Worm (Caenorhabditis elegans) whole organism, mixed stage, embryonic: ENCODE data around the gene K03H1.12.

Experiments
- M03D4.4 ChIP-seq: sonication (generic microtip); optimal IDR thresholded peaks from 2 replicates; lab custom pipeline; 2017; ENCODE audit warnings: mild to moderate bottlenecking, missing genetic modification characterization, missing compliant biosample characterization
- blmp-1 ChIP-seq: fragments of 150-350 bp; optimal IDR thresholded peaks from 2 replicates; lab custom pipeline; 2014; ENCODE audit warnings: missing biosample characterization, missing genetic modification characterization
- ceh-39 ChIP-seq: fragments of 150-350 bp; optimal IDR thresholded peaks from 2 replicates; lab custom pipeline; 2014; ENCODE audit warnings: missing biosample characterization, missing genetic modification characterization
- ces-1 ChIP-seq: fragments of 150-350 bp; optimal IDR thresholded peaks from 2 replicates; lab custom pipeline; 2014; ENCODE audit warnings: missing biosample characterization, missing genetic modification reagents, missing genetic modification characterization
- cnd-1 ChIP-seq: fragments of 200-800 bp; sonication (Bioruptor generic); optimal IDR thresholded peaks from 2 replicates; lab custom pipeline; 2018; ENCODE audit warnings: mild to moderate bottlenecking, missing genetic modification characterization, missing compliant biosample characterization
- drap-1 ChIP-seq: fragments of 200-800 bp; sonication (Bioruptor generic); optimal IDR thresholded peaks from 3 replicates; lab custom pipeline; 2018; ENCODE audit warnings: mild to moderate bottlenecking, missing genetic modification characterization, missing compliant biosample characterization
- flh-1 ChIP-seq: fragments of 200-800 bp; sonication (Bioruptor generic); optimal IDR thresholded peaks from 2 replicates; lab custom pipeline; 2018; ENCODE audit warnings: mild to moderate bottlenecking, missing genetic modification characterization, moderate library complexity, missing compliant biosample characterization
- ham-2 ChIP-seq: fragments of 200-800 bp; sonication (Bioruptor generic); optimal IDR thresholded peaks from 2 replicates; lab custom pipeline; 2018; ENCODE audit warnings: mild to moderate bottlenecking, missing genetic modification characterization, missing compliant biosample characterization
- hlh-1 ChIP-seq: fragments of 150-350 bp; optimal IDR thresholded peaks from 2 replicates; lab custom pipeline; 2014; ENCODE audit warnings: missing biosample characterization, missing genetic modification reagents, missing genetic modification characterization
- lsy-2 ChIP-seq: fragments of 150-350 bp; optimal IDR thresholded peaks from 2 replicates; lab custom pipeline; 2014; ENCODE audit warnings: missing biosample characterization, missing genetic modification characterization
- mab-5 ChIP-seq: fragments of 150-350 bp; optimal IDR thresholded peaks from 2 replicates; lab custom pipeline; 2014; ENCODE audit warnings: missing biosample characterization, missing genetic modification characterization
- mep-1 ChIP-seq: fragments of 150-350 bp; optimal IDR thresholded peaks from 2 replicates; lab custom pipeline; 2017; ENCODE audit warnings: missing biosample characterization, missing genetic modification reagents, missing genetic modification characterization, inconsistent platforms
- mls-2 ChIP-seq: sonication (generic microtip); optimal IDR thresholded peaks from 2 replicates; lab custom pipeline; 2016; ENCODE audit warnings: mild to moderate bottlenecking, missing genetic modification characterization, moderate library complexity, missing compliant biosample characterization
- nhr-12 ChIP-seq: fragments of 150-350 bp; optimal IDR thresholded peaks from 2 replicates; lab custom pipeline; 2014; ENCODE audit warnings: missing biosample characterization, missing genetic modification characterization
- nhr-2 ChIP-seq: fragments of 150-350 bp; optimal IDR thresholded peaks from 2 replicates; lab custom pipeline; 2014; ENCODE audit warnings: missing biosample characterization, missing genetic modification characterization
- nhr-28 ChIP-seq: fragments of 150-350 bp; optimal IDR thresholded peaks from 2 replicates; lab custom pipeline; 2014; ENCODE audit warnings: missing biosample characterization, missing genetic modification characterization
- nhr-76 ChIP-seq: sonication (generic microtip); optimal IDR thresholded peaks from 2 replicates; lab custom pipeline; 2017; ENCODE audit warnings: missing biosample characterization, missing genetic modification characterization
- pha-4 ChIP-seq: fragments of 150-350 bp; optimal IDR thresholded peaks from 2 replicates; lab custom pipeline; 2018; ENCODE audit warnings: missing biosample characterization, missing genetic modification reagents, missing genetic modification characterization
- sptf-1 ChIP-seq: sonication (generic microtip); optimal IDR thresholded peaks from 2 replicates; lab custom pipeline; 2017; ENCODE audit warnings: mild to moderate bottlenecking, missing genetic modification characterization, moderate library complexity, missing compliant biosample characterization
- unc-120 ChIP-seq: sonication (generic microtip); optimal IDR thresholded peaks from 2 replicates; lab custom pipeline; 2017; ENCODE audit warnings: missing genetic modification characterization, missing compliant biosample characterization; ENCODE audit not compliant: poor library complexity, severe bottlenecking
- unc-39 ChIP-seq: fragments of 150-350 bp; optimal IDR thresholded peaks from 2 replicates; lab custom pipeline; 2014; ENCODE audit warnings: missing biosample characterization, missing genetic modification characterization
- unc-62 ChIP-seq: fragments of 150-350 bp; optimal IDR thresholded peaks from 2 replicates; lab custom pipeline; 2014; ENCODE audit warnings: missing biosample characterization, missing genetic modification reagents, missing genetic modification characterization
- zip-8 ChIP-seq: fragments of 150-350 bp; optimal IDR thresholded peaks from 2 replicates; lab custom pipeline; 2014; ENCODE audit warnings: missing biosample characterization, missing genetic modification characterization

K03H1.12 gene

DNA sequence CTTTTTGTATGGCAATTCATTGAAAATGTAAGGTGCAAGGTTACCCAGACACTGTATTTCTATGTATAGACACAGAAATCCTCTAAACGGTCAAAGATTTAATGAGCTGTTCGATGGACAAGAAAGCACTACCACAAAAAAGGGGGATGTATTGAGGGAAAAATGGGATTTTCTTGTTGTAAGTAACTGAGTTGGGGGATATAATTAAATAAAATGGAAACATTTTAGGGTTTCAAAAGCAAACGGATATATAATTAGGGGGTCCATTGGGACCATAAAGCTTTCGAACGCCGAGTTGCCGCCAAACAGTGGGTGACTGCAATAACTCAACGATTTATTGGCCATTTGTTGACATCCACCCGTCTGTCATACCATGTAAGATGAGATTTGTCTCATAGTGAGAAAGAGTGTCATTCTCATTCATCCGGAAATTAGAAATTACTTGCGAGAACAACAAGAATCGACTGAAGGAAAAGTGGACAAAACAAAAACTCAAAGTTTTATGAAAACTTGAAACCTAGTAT lies 40.8 kb downstream of the K03H1.12 start:
- peak; percentile 55 for TF ChIP-seq unc-62 (GFP tag; lab: Kevin White, UChicago)
- TF ChIP-seq ces-1 (GFP tag; lab: Kevin White, UChicago) = peak; percentile 64
- no peak for TF ChIP-seq unc-39 (tag; lab: Kevin White, UChicago)

ce11 chrIII:9984604-9985003 lies 43.2 kb downstream of the K03H1.12 start:
- no peak for TF ChIP-seq lsy-2 (tag; lab: Kevin White, UChicago)
- no peak for TF ChIP-seq sptf-1
- no peak for TF ChIP-seq pha-4 (tag; lab: Kevin White, UChicago)
- TF ChIP-seq cnd-1 (tag; lab: Kevin White, UChicago) = no peak
- no peak for TF ChIP-seq flh-1 (GFP tag; lab: Kevin White, UChicago)
- TF ChIP-seq unc-62 (GFP tag; lab: Kevin White, UChicago) = no peak
- no peak for TF ChIP-seq nhr-12

- TF ChIP-seq ces-1 (GFP tag; lab: Kevin White, UChicago) = no peak
- TF ChIP-seq nhr-76 = no peak
- TF ChIP-seq unc-120 = no peak
- TF ChIP-seq mls-2 (tag; lab: Kevin White, UChicago) = no peak
- no peak for TF ChIP-seq M03D4.4 (tag; lab: Kevin White, UChicago)
- TF ChIP-seq pha-4 (tag; lab: Kevin White, UChicago) = no peak
- no peak for TF ChIP-seq ham-2 (GFP tag; lab: Kevin White, UChicago)
- no peak for TF ChIP-seq drap-1 (GFP tag; lab: Kevin White, UChicago)
- no peak for TF ChIP-seq blmp-1 (tag; lab: Kevin White, UChicago)
- TF ChIP-seq nhr-2 = no peak
- no peak for TF ChIP-seq nhr-28 (tag; lab: Kevin White, UChicago)
Measured at ce11 chrIII:9985542-9985941, 44.1 kb downstream of the K03H1.12 start.

DNA sequence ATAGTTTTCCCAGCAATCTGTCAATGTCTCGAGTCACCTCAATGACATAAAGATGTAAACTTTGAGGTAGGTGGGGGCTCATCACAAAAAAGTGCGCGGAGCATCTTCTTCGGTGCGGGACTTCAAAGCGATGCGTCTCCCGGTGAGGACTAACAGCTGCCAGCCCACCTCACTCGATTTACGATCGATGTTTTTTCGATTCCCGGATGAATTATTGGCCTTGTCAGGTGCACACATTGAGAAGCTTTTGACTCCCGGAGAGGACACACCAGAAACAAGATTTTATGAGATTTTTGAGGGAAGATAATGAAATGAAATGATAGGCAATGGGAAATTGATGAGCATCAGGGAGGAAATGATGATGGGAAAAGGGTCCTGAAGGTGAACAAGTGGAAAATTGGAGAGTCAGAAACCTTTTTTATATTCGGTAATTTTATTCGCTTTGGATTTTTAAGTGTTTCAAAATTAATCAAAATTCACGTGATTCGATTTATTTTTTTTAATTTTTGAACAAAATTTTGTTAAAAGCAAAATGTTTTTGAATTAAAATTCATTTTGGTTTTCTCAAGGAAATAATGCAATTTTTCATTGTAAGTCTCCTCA lies 45.5 kb downstream of the K03H1.12 start, which contains the start of gene C05B5.12:
TSS of gene C05B5.12 (plus strand) at position 553 of the 603 bp plus-strand sequence.
- TF ChIP-seq hlh-1 (peak; percentile 92), unc-120 (peak; percentile 88), mab-5 (tag; lab: Kevin White, UChicago) (peak; percentile 7), unc-62 (GFP tag; lab: Kevin White, UChicago) (peak; percentile 81), ces-1 (GFP tag; lab: Kevin White, UChicago) (no peak), lsy-2 (tag; lab: Kevin White, UChicago) (no peak)

ce11 chrIII:9988352-9988751 lies 46.9 kb downstream of the K03H1.12 start, which contains the start of gene C05B5.1:
Gene C05B5.1 (minus strand): TSS chrIII:9988452.
- TF ChIP-seq ham-2 (GFP tag; lab: Kevin White, UChicago) = no peak
- TF ChIP-seq mep-1 = no peak
- no peak for TF ChIP-seq mab-5 (tag; lab: Kevin White, UChicago)
- TF ChIP-seq ceh-39 = no peak
- no peak for TF ChIP-seq unc-120
- no peak for TF ChIP-seq nhr-28 (tag; lab: Kevin White, UChicago)

DNA sequence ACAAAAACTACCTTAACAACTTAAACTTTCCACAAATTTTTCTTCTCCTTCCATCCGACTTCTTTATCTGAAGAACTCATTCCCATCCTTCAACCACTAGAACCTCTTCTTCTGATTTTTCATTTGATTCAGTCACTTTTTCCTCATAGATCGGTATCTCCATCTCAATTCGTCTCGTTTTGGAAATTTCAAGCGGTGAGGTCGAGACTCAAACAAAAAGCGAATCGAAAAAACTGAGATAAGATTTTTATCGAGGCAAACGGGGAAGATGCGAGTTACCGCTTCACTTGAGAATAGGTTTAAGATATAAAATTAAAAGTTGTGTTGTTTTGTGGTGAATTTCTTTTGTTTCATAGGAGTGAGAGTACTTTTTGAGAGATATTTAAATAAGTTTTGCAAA lies 49.9 kb downstream of the K03H1.12 start:
- TF ChIP-seq M03D4.4 (tag; lab: Kevin White, UChicago) (no peak), zip-8 (tag; lab: Kevin White, UChicago) (no peak), blmp-1 (tag; lab: Kevin White, UChicago) (no peak), nhr-12 (no peak)
